Fruit fly (Drosophila melanogaster): ENCODE results near the gene Dhc98D.

Dhc98D gene

DNA sequence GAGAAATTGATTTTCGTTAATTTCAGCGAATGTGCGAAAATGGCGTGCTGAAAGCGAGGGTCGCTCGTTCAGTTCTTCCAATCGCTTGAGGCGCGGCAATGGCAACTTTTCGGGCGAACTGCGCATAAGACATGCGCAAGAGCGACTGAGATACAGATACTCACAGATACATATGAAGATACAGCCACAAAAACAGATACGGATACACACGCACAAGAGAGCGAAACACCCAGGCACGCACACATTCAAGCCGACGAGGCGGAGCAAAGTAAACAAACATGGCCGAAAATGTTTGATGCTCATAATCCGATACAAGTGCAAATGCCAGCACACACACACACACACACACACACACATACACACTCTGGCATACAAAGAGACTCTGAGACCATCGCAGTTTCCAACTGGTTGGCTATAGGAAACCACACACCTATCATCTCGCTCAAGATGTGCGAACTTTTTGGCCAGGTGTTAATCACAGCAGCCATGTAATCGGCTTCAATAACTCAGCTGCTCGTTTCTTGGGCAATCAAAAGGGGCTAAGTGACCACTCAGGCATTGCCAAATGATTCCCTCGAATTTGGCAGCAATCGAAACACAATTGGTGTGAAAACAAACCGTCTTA is 60.5 kb downstream of the Dhc98D start (continued):
- TF ChIP-seq CG11723 (GFP tag; optimal IDR thresholded peaks at IDR 0.05) (no peak), zen (tag; optimal IDR thresholded peaks at IDR 0.05) (peak; percentile 39), sd (tag; optimal IDR thresholded peaks at IDR 0.05) (peak; percentile 38), CoRest (tag; optimal IDR thresholded peaks at IDR 0.05) (peak; percentile 40), CG30020 (tag; optimal IDR thresholded peaks at IDR 0.05) (no peak), Med (GFP tag) (peak; percentile 80), CG8478 (optimal IDR thresholded peaks at IDR 0.05) (peak; percentile 90), chinmo (GFP tag; IDR thresholded peaks at IDR 0.05; ENCODE audit: partially characterized antibody) (peak; percentile 66; the same call in 2 of the 4 replicates), Pdp1 (GFP tag; optimal IDR thresholded peaks at IDR 0.05) (peak in 1 of 2 experiments; percentile 3), Bdp1 (GFP tag; optimal IDR thresholded peaks at IDR 0.05) (no peak), rib (GFP tag; IDR thresholded peaks at IDR 0.05) (peak; percentile 88), Atf-2 (GFP tag; optimal IDR thresholded peaks at IDR 0.05) (no peak), CG31441 (GFP tag; IDR thresholded peaks at IDR 0.05) (no peak), CG6254 (GFP tag; optimal IDR thresholded peaks at IDR 0.05) (no peak), lab (GFP tag; optimal IDR thresholded peaks at IDR 0.05) (peak; percentile 23), CG7839 (tag; optimal IDR thresholded peaks at IDR 0.05) (no peak), usp (GFP tag; optimal IDR thresholded peaks at IDR 0.05) (no peak), gcm (GFP tag; optimal IDR thresholded peaks at IDR 0.05) (no peak), Nf-YB (GFP tag; optimal IDR thresholded peaks at IDR 0.05) (peak; percentile 95), Elba2 (GFP tag; optimal IDR thresholded peaks at IDR 0.05) (peak; percentile 76), HmgD (GFP tag; optimal IDR thresholded peaks at IDR 0.05) (no peak), yki (optimal IDR thresholded peaks at IDR 0.05) (no peak), ttk (GFP tag; IDR thresholded peaks at IDR 0.05) (0 out of 2 replicates have a peak, but pooled peaks have one; percentile 21), B-H2 (GFP tag; optimal IDR thresholded peaks at IDR 0.05) (no peak), ci (GFP tag; IDR thresholded peaks at IDR 0.05) (0 out of 3 replicates have a peak, but pooled peaks have one; percentile 47), abd-A (tag; optimal IDR thresholded peaks at IDR 0.05) (no peak), Scr (GFP tag; IDR thresholded peaks at IDR 0.05; ENCODE audit: partially characterized antibody) (peak; percentile 28; the same call in 1 of the 2 replicates), CG8290 (GFP tag; optimal IDR thresholded peaks at IDR 0.05) (no peak), CG8290 (tag; optimal IDR thresholded peaks at IDR 0.05) (peak in 1 of 2 experiments; percentile 16), CG17385 (GFP tag; optimal IDR thresholded peaks at IDR 0.05) (no peak), CG13424 (tag; optimal IDR thresholded peaks at IDR 0.05) (no peak), Mes4 (GFP tag; optimal IDR thresholded peaks at IDR 0.05) (no peak), Sin3A (optimal IDR thresholded peaks at IDR 0.05) (no peak), dmrt99B (tag; optimal IDR thresholded peaks at IDR 0.05) (no peak), Nf-YA (GFP tag; IDR thresholded peaks at IDR 0.05) (no peak), lilli (GFP tag; optimal IDR thresholded peaks at IDR 0.05) (no peak), Nf-YC (tag; optimal IDR thresholded peaks at IDR 0.05) (peak; percentile 96), CG11093 (GFP tag; IDR thresholded peaks at IDR 0.05) (no peak), nerfin-1 (tag; optimal IDR thresholded peaks at IDR 0.05) (peak; percentile 52), wor (GFP tag; IDR thresholded peaks at IDR 0.05) (no peak), al (GFP tag; IDR thresholded peaks at IDR 0.05) (no peak), HLHmδ (GFP tag; optimal IDR thresholded peaks at IDR 0.05) (no peak), CkIIα-i1 (GFP tag; IDR thresholded peaks at IDR 0.05) (no peak), Myb (GFP tag; optimal IDR thresholded peaks at IDR 0.05) (no peak), hb (GFP tag; IDR thresholded peaks at IDR 0.05; ENCODE audit: partially characterized antibody) (no peak), ase (GFP tag; IDR thresholded peaks at IDR 0.05) (no peak), phol (tag; optimal IDR thresholded peaks at IDR 0.05) (peak; percentile 32), cad (GFP tag; optimal IDR thresholded peaks at IDR 0.05) (no peak)

Data from whole organism, embryonic.